Worm (Caenorhabditis elegans): ENCODE data around the gene nhr-88.

- TF ChIP-seq skn-1 (tag; optimal IDR thresholded peaks at IDR 0.05): no peak
- TF ChIP-seq zag-1 (tag; optimal IDR thresholded peaks at IDR 0.05): no peak
- TF ChIP-seq ama-1 (optimal IDR thresholded peaks at IDR 0.05): no peak
- no peak for TF ChIP-seq elt-3 (tag; optimal IDR thresholded peaks at IDR 0.05)
- TF ChIP-seq nhr-6 (tag; optimal IDR thresholded peaks at IDR 0.05): no peak
- TF ChIP-seq ztf-11 (tag; optimal IDR thresholded peaks at IDR 0.05): no peak
Observed at ce11 chrII:2985446-2985845, 9.0 kb downstream of the nhr-88 start.

All from whole organism, L2 larva.